Fruit fly (Drosophila melanogaster) whole organism, pupa: ENCODE data around the gene CG3337.

ENCODE experiments used
- CG10348 ChIP-seq: fragments of 200-800 bp; sonication (Bioruptor generic); IDR thresholded peaks from 2 replicates; pipeline ENCODE4 v1.3.6; 2022; ENCODE audit warnings: missing biosample characterization, missing genetic modification characterization
- CG32121 ChIP-seq: fragments of 200-800 bp; sonication (Bioruptor generic); IDR thresholded peaks from 2 replicates; pipeline ENCODE4 v1.3.6; 2022; ENCODE audit warnings: missing biosample characterization, missing genetic modification characterization
- Ets98B ChIP-seq: fragments of 200-800 bp; sonication (Bioruptor generic); IDR thresholded peaks from 2 replicates; pipeline ENCODE4 v1.3.6; 2022; ENCODE audit warnings: missing biosample characterization, missing genetic modification characterization
- Pif1A ChIP-seq: fragments of 200-800 bp; sonication (Bioruptor generic); optimal IDR thresholded peaks from 3 replicates; lab custom pipeline; 2016; ENCODE audit warnings: missing biosample characterization, missing genetic modification characterization
- Pif1B ChIP-seq: fragments of 200-800 bp; sonication (Bioruptor generic); optimal IDR thresholded peaks from 3 replicates; lab custom pipeline; 2016; ENCODE audit warnings: missing biosample characterization, missing genetic modification characterization
- Snoo ChIP-seq: fragments of 200-800 bp; sonication (Bioruptor generic); optimal IDR thresholded peaks from 3 replicates; lab custom pipeline; 2017; ENCODE audit warnings: missing biosample characterization, mild to moderate bottlenecking, missing genetic modification characterization, inconsistent platforms
- fd96Ca ChIP-seq: fragments of 200-800 bp; sonication (Bioruptor generic); IDR thresholded peaks from 3 replicates; pipeline ENCODE4 v1.3.6; 2022; ENCODE audit warnings: missing biosample characterization, missing genetic modification characterization
- gl ChIP-seq: fragments of 200-800 bp; sonication (Bioruptor generic); optimal IDR thresholded peaks from 2 replicates; lab custom pipeline; 2018; ENCODE audit warnings: missing biosample characterization, mild to moderate bottlenecking, missing genetic modification characterization

DNA sequence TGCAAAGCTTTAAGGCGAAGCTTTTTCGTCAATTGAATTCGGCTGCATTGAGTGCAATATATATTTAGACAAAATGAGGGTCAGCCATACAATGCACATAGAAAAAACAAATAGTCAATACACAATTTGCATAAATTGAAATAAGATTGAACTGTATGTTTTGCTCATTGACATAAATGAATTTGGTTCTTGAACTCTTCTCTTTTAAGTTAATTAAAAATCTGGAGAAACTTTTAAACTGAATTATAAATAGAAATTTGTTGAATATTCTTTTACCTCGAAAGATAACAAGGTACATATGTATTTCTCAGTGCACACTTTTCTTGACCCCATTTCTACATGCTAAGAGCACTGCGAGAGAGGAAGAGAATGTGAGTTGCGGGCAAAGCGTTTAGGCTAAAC, 17.1 kb downstream of the CG3337 start:
- TF ChIP-seq gl (tag; lab: Kevin White, UChicago) (no peak), CG32121 (GFP tag; lab: Robert Waterston, UW) (peak; percentile 50), Snoo (tag; lab: Kevin White, UChicago) (no peak), Pif1B (GFP tag; lab: Kevin White, UChicago) (no peak), fd96Ca (GFP tag; lab: Robert Waterston, UW) (no peak), Pif1A (GFP tag; lab: Kevin White, UChicago) (peak; percentile 14), Ets98B (GFP tag; lab: Robert Waterston, UW) (peak; percentile 2), CG10348 (no peak)
